Fruit fly (Drosophila melanogaster): ENCODE data around the gene Argk1.

Gene Argk1

DNA sequence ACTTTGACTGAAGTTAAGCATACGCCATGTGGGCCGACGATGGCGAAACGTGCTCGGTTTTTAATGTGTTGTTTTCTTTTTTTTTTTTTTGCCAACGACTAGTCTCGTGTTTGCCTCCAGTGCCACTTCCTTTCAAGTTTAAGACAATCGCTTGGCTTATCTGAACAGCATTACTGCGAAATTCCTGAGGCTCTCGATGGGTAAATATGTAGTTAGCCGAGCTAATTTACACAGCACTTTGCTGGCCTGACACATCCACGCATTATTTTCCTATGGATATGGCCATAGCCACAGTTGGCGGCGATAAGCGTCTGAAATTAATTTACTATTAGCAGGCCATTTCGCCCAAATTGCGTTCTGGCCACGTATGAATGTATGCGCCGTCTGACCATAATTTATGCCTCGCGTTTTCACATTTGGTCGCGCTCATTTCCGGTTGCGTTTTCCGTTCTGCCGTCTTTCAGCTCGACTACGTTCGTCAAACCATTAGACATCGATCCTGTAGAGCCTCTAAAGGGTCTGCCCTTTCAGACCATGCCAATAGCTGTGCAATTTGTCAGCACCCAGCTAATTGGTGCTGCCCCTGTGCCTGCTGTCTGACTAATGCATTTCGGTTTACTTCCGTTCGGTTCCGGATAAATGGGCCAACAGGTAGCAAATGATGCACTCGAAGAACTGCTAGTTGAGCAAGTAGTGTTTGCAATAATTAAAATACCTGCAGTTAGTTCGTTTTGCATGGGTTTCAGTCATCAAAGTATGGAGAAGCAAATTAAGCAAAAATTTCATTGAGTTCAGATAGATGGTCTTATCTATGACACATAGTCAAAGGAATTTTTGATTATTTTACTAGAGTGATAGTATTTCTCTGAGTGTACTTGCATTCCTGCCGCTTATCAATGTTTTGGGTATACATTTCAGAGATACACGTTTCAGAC lies 45.1 kb downstream of the Argk1 start:
- no peak for TF ChIP-seq Myc (optimal IDR thresholded peaks at IDR 0.05)
- no peak for TF ChIP-seq psq (optimal IDR thresholded peaks at IDR 0.05)
- no peak for TF ChIP-seq h (optimal IDR thresholded peaks at IDR 0.05)
- no peak for TF ChIP-seq ttk (optimal IDR thresholded peaks at IDR 0.05)
- TF ChIP-seq insv (optimal IDR thresholded peaks at IDR 0.05) = no peak
- no peak for TF ChIP-seq Sin3A (optimal IDR thresholded peaks at IDR 0.05)

DNA sequence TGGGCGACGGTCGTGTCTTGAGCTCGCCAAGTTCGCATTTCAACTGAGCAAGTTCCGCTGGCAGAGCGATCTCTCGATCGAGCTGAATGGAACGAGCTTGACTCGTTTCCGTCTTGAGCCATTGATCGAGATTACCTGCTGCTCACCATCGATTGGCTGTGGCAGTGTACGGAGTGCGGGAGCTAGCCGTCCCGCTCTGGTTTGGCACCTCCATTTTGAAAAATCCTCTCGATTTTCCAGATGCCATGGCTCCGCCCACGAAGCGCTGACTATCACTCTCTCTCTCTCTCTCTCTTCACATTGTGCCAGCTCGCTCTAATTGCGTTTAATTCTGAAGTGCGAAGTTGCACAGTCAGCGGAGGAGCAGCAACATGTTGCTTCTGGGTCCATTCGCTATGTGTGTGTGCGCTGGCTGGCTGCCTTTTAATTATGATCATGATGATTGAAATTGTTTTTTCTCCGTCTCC lies 46.6 kb downstream of the Argk1 start, which contains the start of gene Doc2:
Gene Doc2 (minus strand): TSS at position 51 of the 467 bp plus-strand sequence.
- TF ChIP-seq psq (optimal IDR thresholded peaks at IDR 0.05) (no peak), insv (optimal IDR thresholded peaks at IDR 0.05) (no peak), h (optimal IDR thresholded peaks at IDR 0.05) (no peak), ttk (optimal IDR thresholded peaks at IDR 0.05) (no peak), Sin3A (optimal IDR thresholded peaks at IDR 0.05) (no peak), Myc (optimal IDR thresholded peaks at IDR 0.05) (no peak)

DNA sequence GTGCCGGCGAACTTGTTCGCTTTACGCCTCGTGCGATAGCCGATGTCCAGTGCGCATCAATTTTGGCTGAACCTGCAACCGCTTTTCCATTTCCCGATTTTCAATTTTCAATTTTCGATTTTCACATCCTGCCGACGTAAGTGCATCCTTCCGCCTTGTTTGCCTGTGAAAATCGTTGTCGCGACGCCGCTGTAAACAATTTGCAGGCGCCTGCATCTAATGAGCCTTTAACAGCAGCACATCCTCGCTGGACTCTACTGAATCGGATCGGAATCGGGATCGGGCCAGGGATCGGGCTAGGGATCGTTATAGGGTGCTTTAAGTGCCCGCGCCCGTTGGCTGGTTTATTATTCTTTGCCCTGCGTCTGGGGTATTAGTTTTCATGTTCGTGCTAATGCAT lies 48.4 kb downstream of the Argk1 start:
- no peak for TF ChIP-seq Sin3A (optimal IDR thresholded peaks at IDR 0.05)
- no peak for TF ChIP-seq h (optimal IDR thresholded peaks at IDR 0.05)
- no peak for TF ChIP-seq ttk (optimal IDR thresholded peaks at IDR 0.05)
- no peak for TF ChIP-seq Myc (optimal IDR thresholded peaks at IDR 0.05)
- no peak for TF ChIP-seq psq (optimal IDR thresholded peaks at IDR 0.05)
- no peak for TF ChIP-seq insv (optimal IDR thresholded peaks at IDR 0.05)

DNA sequence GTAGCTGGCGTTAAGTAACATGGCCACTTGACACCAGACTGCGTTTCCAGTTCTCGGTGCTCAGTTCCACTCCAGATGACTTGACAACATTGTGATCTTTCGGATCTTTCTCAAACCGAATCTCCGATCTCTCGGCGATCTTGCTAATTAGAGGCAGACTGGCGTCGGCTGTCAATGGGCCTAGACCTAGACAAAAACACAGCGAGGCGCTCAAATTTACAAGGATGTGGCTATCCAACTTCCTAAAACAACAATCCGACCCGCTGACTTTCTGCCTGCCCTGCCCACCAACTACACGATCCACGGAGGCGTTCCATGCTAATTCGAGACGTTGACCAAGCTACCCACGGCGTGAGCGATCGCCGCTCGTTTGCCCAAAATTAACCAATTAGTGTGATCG lies 52.1 kb downstream of the Argk1 start:
- TF ChIP-seq ttk (optimal IDR thresholded peaks at IDR 0.05) (no peak), insv (optimal IDR thresholded peaks at IDR 0.05) (no peak), Myc (optimal IDR thresholded peaks at IDR 0.05) (no peak), Sin3A (optimal IDR thresholded peaks at IDR 0.05) (no peak), psq (optimal IDR thresholded peaks at IDR 0.05) (no peak), h (optimal IDR thresholded peaks at IDR 0.05) (no peak)

DNA sequence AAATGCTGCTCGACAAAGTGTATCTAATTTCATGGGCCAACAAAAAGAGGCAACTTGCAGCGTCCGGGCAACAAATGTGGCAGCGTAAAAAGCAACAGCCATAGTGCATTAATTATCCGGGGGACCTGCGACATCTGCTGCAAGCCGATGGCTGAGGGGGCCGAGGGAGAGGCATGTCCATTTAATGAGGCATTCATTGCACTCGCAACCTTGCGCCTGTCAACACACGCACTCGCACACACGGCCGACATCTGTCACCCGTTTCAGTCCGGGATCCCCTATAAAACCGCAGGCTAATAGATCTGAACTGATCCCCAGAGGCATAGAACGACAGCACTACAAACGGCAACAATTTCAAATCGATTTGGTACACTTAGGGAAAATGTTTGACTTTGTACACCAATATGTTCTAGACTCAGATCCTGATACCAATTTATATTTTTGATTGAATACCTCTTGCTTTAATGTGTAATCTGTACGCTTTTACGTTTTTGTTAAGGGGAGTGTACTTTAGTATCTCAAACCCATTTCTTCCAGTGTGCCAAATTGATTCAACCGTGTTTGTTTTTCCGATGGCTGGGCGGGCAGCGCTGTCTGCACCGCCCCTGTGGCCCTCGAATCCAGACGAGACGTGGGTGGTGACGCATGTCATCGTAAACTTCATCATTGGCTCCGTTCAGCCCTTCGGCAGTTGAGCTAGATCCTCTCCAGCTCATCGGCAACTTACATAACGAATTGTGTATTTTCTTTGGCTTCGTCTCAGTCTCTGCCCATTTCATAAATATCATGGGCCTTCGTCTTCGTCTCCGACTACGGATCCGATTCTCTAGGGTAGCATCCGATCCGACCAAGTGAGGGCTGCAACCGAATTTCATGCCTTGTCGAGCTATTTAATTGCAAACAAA lies 54.1 kb downstream of the Argk1 start:
- TF ChIP-seq insv (optimal IDR thresholded peaks at IDR 0.05) (no peak), ttk (optimal IDR thresholded peaks at IDR 0.05) (no peak), Sin3A (optimal IDR thresholded peaks at IDR 0.05) (no peak), psq (optimal IDR thresholded peaks at IDR 0.05) (no peak)

DNA sequence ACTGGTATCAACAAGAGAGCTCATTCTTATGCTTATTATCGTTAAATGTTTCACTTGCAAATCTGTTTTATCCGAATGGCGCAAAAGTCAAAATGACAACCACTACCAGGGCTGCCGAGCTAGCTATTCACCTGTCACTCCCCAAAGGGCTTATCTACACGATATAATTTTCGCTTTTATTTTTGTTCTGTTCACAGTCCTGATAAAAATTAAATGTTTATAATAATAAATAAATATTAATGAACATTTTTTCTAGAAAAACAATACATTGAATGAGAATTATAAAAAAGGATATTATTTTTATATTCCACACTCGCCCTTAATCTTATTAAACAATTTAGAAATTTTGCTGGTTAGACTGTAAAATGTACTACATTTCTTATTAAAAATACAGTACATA lies 56.1 kb downstream of the Argk1 start, which contains the start of gene CG5194:
Gene CG5194 (minus strand): TSS at position 101 of the 400 bp plus-strand sequence.
- no peak for TF ChIP-seq Sin3A (optimal IDR thresholded peaks at IDR 0.05)
- no peak for TF ChIP-seq h (optimal IDR thresholded peaks at IDR 0.05)
- TF ChIP-seq insv (optimal IDR thresholded peaks at IDR 0.05) = no peak
- TF ChIP-seq psq (optimal IDR thresholded peaks at IDR 0.05) = no peak
- no peak for TF ChIP-seq ttk (optimal IDR thresholded peaks at IDR 0.05)
- no peak for TF ChIP-seq Myc (optimal IDR thresholded peaks at IDR 0.05)

DNA sequence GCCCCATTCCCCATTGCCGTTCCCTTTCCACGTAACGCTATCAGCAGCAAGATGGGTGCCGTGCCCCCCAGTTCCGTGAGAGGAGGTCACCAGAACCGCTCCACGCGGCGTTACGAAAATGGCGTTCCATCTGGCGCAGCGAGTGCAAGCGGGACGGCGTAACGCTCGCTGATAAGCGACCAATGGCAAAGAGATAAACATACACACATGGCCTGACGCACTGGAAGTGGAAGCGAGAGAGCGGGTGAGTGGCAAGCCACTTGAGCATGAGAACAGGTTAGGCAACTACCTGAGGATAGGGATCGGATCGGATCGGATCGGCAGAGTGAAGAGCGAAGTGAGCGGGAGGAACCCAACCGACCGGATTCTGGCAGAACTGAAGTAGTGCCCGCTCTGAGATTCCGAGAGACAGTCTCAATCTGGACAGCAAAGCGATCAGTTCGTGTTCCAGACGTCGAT lies 61.0 kb downstream of the Argk1 start, which contains the start of gene Doc3:
Gene Doc3 (plus strand): TSS at position 409 of the 459 bp plus-strand sequence.
- TF ChIP-seq psq (optimal IDR thresholded peaks at IDR 0.05) = no peak
- TF ChIP-seq h (optimal IDR thresholded peaks at IDR 0.05) = no peak

DNA sequence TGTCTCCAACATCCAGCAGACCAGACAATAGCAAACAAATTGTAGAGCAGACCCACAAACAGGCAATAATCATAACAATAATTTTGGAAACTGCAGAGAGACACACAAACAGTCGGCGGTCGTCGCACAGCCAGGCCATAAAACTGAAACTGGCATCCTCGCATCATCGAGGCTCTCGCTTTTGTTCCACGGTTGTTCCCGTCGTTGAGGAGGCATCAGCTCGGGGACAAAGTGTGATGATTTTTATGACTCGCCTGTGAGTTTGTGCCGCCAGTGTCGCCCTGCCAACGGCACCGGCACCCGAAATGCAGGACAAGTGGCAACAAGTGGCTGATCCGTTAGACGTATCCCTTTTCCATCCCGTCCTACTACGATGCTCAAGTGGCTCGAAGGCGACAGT lies 62.5 kb downstream of the Argk1 start:
- no peak for TF ChIP-seq h (optimal IDR thresholded peaks at IDR 0.05)
- TF ChIP-seq insv (optimal IDR thresholded peaks at IDR 0.05) = no peak
- no peak for TF ChIP-seq ttk (optimal IDR thresholded peaks at IDR 0.05)
- no peak for TF ChIP-seq Myc (optimal IDR thresholded peaks at IDR 0.05)
- no peak for TF ChIP-seq Sin3A (optimal IDR thresholded peaks at IDR 0.05)
- TF ChIP-seq psq (optimal IDR thresholded peaks at IDR 0.05) = no peak

DNA sequence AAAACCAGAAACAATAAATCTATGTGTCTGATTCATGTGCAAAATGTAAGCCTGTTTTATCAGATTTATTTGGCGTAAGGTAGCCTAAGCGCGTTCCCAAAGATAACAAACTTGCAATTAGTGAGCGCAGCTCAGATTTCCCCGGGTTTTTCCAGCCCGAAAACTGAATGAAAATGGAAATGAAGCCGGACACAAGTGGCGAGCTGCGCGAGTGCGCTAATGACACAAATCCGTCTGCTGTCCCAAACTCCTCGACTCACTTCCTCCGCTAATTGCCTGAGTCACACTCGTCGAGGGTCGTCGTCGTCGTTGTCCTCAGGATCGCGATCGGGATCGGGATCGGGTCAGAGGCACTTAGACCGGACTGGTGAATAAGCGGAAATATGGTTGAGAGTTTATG lies 63.3 kb downstream of the Argk1 start:
- no peak for TF ChIP-seq h (optimal IDR thresholded peaks at IDR 0.05)
- no peak for TF ChIP-seq Sin3A (optimal IDR thresholded peaks at IDR 0.05)
- no peak for TF ChIP-seq ttk (optimal IDR thresholded peaks at IDR 0.05)
- no peak for TF ChIP-seq psq (optimal IDR thresholded peaks at IDR 0.05)
- no peak for TF ChIP-seq Myc (optimal IDR thresholded peaks at IDR 0.05)
- TF ChIP-seq insv (optimal IDR thresholded peaks at IDR 0.05) = no peak

Measured in Kc167 (cell line).